Fruit fly (Drosophila melanogaster): ENCODE measurements around the gene Pgk.

Pgk gene

dm6 chr2L:2731370-2732138, 21.3 kb downstream of the Pgk start (continued):
- TF ChIP-seq Fer1 (GFP tag; optimal IDR thresholded peaks at IDR 0.05), result no peak
- TF ChIP-seq CG7839 (tag; optimal IDR thresholded peaks at IDR 0.05), result peak; percentile 50
- no peak for TF ChIP-seq mirr (GFP tag; optimal IDR thresholded peaks at IDR 0.05)
- no peak for TF ChIP-seq CrebB (tag; optimal IDR thresholded peaks at IDR 0.05)
- TF ChIP-seq sna (GFP tag; IDR thresholded peaks at IDR 0.05; ENCODE audit: partially characterized antibody), result no peak
- no peak for TF ChIP-seq pan (optimal IDR thresholded peaks at IDR 0.05)
- TF ChIP-seq pan (GFP tag; optimal IDR thresholded peaks at IDR 0.05 in 1 of 2, IDR thresholded peaks at IDR 0.05 in 1 of 2), result peak in 1 of 2 experiments; percentile 63
- TF ChIP-seq HmgD (GFP tag; optimal IDR thresholded peaks at IDR 0.05), result no peak
- no peak for TF ChIP-seq CG17612 (GFP tag; IDR thresholded peaks at IDR 0.05)
- no peak for TF ChIP-seq CG7963 (GFP tag; IDR thresholded peaks at IDR 0.05; ENCODE audit: partially characterized antibody)
- TF ChIP-seq CG32532 (GFP tag; IDR thresholded peaks at IDR 0.05), result no peak
- no peak for TF ChIP-seq ssp (GFP tag; IDR thresholded peaks at IDR 0.05)
- TF ChIP-seq CG18599 (GFP tag; optimal IDR thresholded peaks at IDR 0.05), result no peak
- no peak for TF ChIP-seq nerfin-1 (tag; optimal IDR thresholded peaks at IDR 0.05)
- no peak for TF ChIP-seq pzg (GFP tag; optimal IDR thresholded peaks at IDR 0.05)
- no peak for TF ChIP-seq schlank (tag; optimal IDR thresholded peaks at IDR 0.05)
- TF ChIP-seq CG17359 (tag; optimal IDR thresholded peaks at IDR 0.05), result peak; percentile 48
- TF ChIP-seq ac (GFP tag; optimal IDR thresholded peaks at IDR 0.05), result no peak
- no peak for TF ChIP-seq ham (GFP tag; IDR thresholded peaks at IDR 0.05)
- no peak for TF ChIP-seq Opbp (GFP tag; IDR thresholded peaks at IDR 0.05; ENCODE audit: partially characterized antibody)
- peak; percentile 57 for TF ChIP-seq CG11504 (tag; optimal IDR thresholded peaks at IDR 0.05)
- no peak for TF ChIP-seq CG9817 (tag; optimal IDR thresholded peaks at IDR 0.05)
- TF ChIP-seq CG10654 (GFP tag; optimal IDR thresholded peaks at IDR 0.05), result no peak
- TF ChIP-seq CG8089 (GFP tag; optimal IDR thresholded peaks at IDR 0.05), result no peak
- TF ChIP-seq CG1024 (GFP tag; IDR thresholded peaks at IDR 0.05), result no peak
- no peak for TF ChIP-seq Dll (GFP tag; IDR thresholded peaks at IDR 0.05; ENCODE audit: partially characterized antibody)
- TF ChIP-seq CG9876 (GFP tag; optimal IDR thresholded peaks at IDR 0.05), result no peak
- no peak for TF ChIP-seq nom (GFP tag; optimal IDR thresholded peaks at IDR 0.05)
- TF ChIP-seq CG11456 (GFP tag; IDR thresholded peaks at IDR 0.05), result no peak
- no peak for TF ChIP-seq h (optimal IDR thresholded peaks at IDR 0.05)
- TF ChIP-seq Jarid2 (GFP tag; optimal IDR thresholded peaks at IDR 0.05), result no peak
- TF ChIP-seq CG4424 (GFP tag; optimal IDR thresholded peaks at IDR 0.05), result peak; percentile 42
- TF ChIP-seq CG42726 (GFP tag; IDR thresholded peaks at IDR 0.05; ENCODE audit: partially characterized antibody), result no peak
- no peak for TF ChIP-seq CG3995 (GFP tag; optimal IDR thresholded peaks at IDR 0.05)
- no peak for TF ChIP-seq CG3065 (GFP tag; optimal IDR thresholded peaks at IDR 0.05)
- TF ChIP-seq MESR4 (GFP tag; optimal IDR thresholded peaks at IDR 0.05), result no peak
- no peak for TF ChIP-seq hbn (GFP tag; IDR thresholded peaks at IDR 0.05; ENCODE audit: partially characterized antibody)
- no peak for TF ChIP-seq CG15479 (GFP tag; optimal IDR thresholded peaks at IDR 0.05)
- TF ChIP-seq CG6791 (GFP tag; IDR thresholded peaks at IDR 0.05; ENCODE audit: partially characterized antibody), result no peak
- peak in 1 of 2 experiments; percentile 15 for TF ChIP-seq bsh (GFP tag; optimal IDR thresholded peaks at IDR 0.05)
- no peak for TF ChIP-seq inv (GFP tag; IDR thresholded peaks at IDR 0.05; ENCODE audit: partially characterized antibody)
- TF ChIP-seq Antp (GFP tag; optimal IDR thresholded peaks at IDR 0.05), result peak; percentile 26
- no peak for TF ChIP-seq CG3838 (GFP tag; optimal IDR thresholded peaks at IDR 0.05)
- TF ChIP-seq zfh2 (GFP tag; optimal IDR thresholded peaks at IDR 0.05), result no peak
- TF ChIP-seq ttk (GFP tag; IDR thresholded peaks at IDR 0.05), result no peak
- TF ChIP-seq sens (GFP tag), result peak; percentile 79
- TF ChIP-seq CG7987 (GFP tag; optimal IDR thresholded peaks at IDR 0.05), result no peak
- TF ChIP-seq gt (GFP tag; IDR thresholded peaks at IDR 0.05), result no peak
- peak; percentile 38; the same call in 1 of the 2 replicates for TF ChIP-seq sisA (GFP tag; IDR thresholded peaks at IDR 0.05)
